Worm (Caenorhabditis elegans) whole organism, L1 larva: ENCODE measurements around the gene Y38A10A.11.
A peak's percentile ranks its signal among the peaks of the same experiment; 100 is the strongest.

ENCODE experiments used
- C04F5.9 ChIP-seq: sonication (generic microtip); optimal IDR thresholded peaks from 2 replicates; lab custom pipeline; 2016; ENCODE audit warnings: missing genetic modification characterization, missing compliant biosample characterization
- C34B4.2 ChIP-seq: sonication (generic microtip); optimal IDR thresholded peaks from 2 replicates; lab custom pipeline; 2017; ENCODE audit warnings: mild to moderate bottlenecking, missing genetic modification characterization, missing compliant biosample characterization
- F16B12.6 ChIP-seq: fragments of 150-350 bp; optimal IDR thresholded peaks from 2 replicates; lab custom pipeline; 2014; ENCODE audit warnings: missing biosample characterization, missing genetic modification characterization
- aha-1 ChIP-seq: fragments of 150-350 bp; optimal IDR thresholded peaks from 2 replicates; lab custom pipeline; 2014; ENCODE audit warnings: missing biosample characterization, missing genetic modification characterization
- alr-1 ChIP-seq: fragments of 200-800 bp; sonication (Bioruptor generic); optimal IDR thresholded peaks from 2 replicates; lab custom pipeline; 2018; ENCODE audit warnings: borderline replicate concordance, mild to moderate bottlenecking, missing genetic modification characterization, missing compliant biosample characterization
- aly-2 ChIP-seq: fragments of 150-350 bp; optimal IDR thresholded peaks from 2 replicates; lab custom pipeline; 2014; ENCODE audit warnings: missing biosample characterization, missing genetic modification characterization
- ceh-63 ChIP-seq: fragments of 200-800 bp; sonication (Bioruptor generic); optimal IDR thresholded peaks from 2 replicates; lab custom pipeline; 2018; ENCODE audit warnings: mild to moderate bottlenecking, missing genetic modification characterization, missing compliant biosample characterization
- ceh-82 ChIP-seq, 3 experiments: fragments of 150-350 bp in 1 of 3; sonication (generic microtip) in 2 of 3; optimal IDR thresholded peaks; 2 replicates each; lab custom pipeline; 2014 to 2017; ENCODE audit warnings: missing biosample characterization in 3 of 3, missing genetic modification characterization in 3 of 3
- ceh-90 ChIP-seq: sonication (generic microtip); optimal IDR thresholded peaks from 2 replicates; lab custom pipeline; 2016; ENCODE audit warnings: missing genetic modification characterization, missing compliant biosample characterization
- dpl-1 ChIP-seq, 3 experiments: fragments of 150-350 bp in 2 of 3; sonication (generic microtip) in 1 of 3; optimal IDR thresholded peaks; 2 replicates each; lab custom pipeline; 2014 to 2017; ENCODE audit warnings: missing biosample characterization in 3 of 3, missing genetic modification characterization in 3 of 3, missing genetic modification reagents in 3 of 3
- dsc-1 ChIP-seq: sonication (generic microtip); optimal IDR thresholded peaks from 2 replicates; lab custom pipeline; 2016; ENCODE audit warnings: mild to moderate bottlenecking, missing genetic modification characterization, missing compliant biosample characterization
- efl-1 ChIP-seq, 4 experiments: fragments of 150-350 bp; optimal IDR thresholded peaks in 3 of 4; peaks in 1 of 4; 1 replicate in 1 of 4; 2 replicates in 3 of 4; lab custom pipeline; 2014; ENCODE audit warnings: missing biosample characterization in 2 of 4, missing genetic modification characterization in 2 of 4, missing genetic modification reagents in 2 of 4
- efl-3 ChIP-seq: fragments of 200-800 bp; sonication (Bioruptor generic); optimal IDR thresholded peaks from 2 replicates; lab custom pipeline; 2018; ENCODE audit warnings: mild to moderate bottlenecking, missing genetic modification characterization, missing compliant biosample characterization
- egl-27 ChIP-seq, 2 experiments: fragments of 150-350 bp in 1 of 2; sonication (generic microtip); optimal IDR thresholded peaks; 3 replicates each; lab custom pipeline; 2017 to 2018; ENCODE audit warnings: missing biosample characterization in 2 of 2, missing genetic modification characterization in 2 of 2, missing genetic modification reagents in 2 of 2
- elt-2 ChIP-seq: sonication (generic microtip); optimal IDR thresholded peaks from 2 replicates; lab custom pipeline; 2016; ENCODE audit warnings: missing genetic modification characterization, mild to moderate bottlenecking, inconsistent platforms, missing compliant biosample characterization, missing genetic modification reagents
- elt-3 ChIP-seq, 6 experiments: fragments of 150-350 bp in 1 of 6; sonication (generic microtip); optimal IDR thresholded peaks; 2 replicates each; lab custom pipeline; 2017 to 2018; ENCODE audit warnings: missing biosample characterization in 6 of 6, missing genetic modification characterization in 6 of 6, inconsistent platforms in 1 of 6
- ets-5 ChIP-seq: fragments of 200-800 bp; sonication (Bioruptor generic); IDR thresholded peaks from 2 replicates; pipeline ENCODE4 v1.3.6; 2022; ENCODE audit warnings: missing genetic modification characterization, missing compliant biosample characterization
- fkh-10 ChIP-seq: sonication (generic microtip); optimal IDR thresholded peaks from 2 replicates; lab custom pipeline; 2017; ENCODE audit warnings: missing biosample characterization, missing genetic modification reagents, missing genetic modification characterization
- fkh-8 ChIP-seq: sonication (generic microtip); optimal IDR thresholded peaks from 2 replicates; lab custom pipeline; 2016; ENCODE audit warnings: mild to moderate bottlenecking, missing genetic modification characterization, missing compliant biosample characterization
- grh-1 ChIP-seq: fragments of 200-800 bp; sonication (Bioruptor generic); IDR thresholded peaks from 2 replicates; pipeline ENCODE4 v1.3.6; 2022; ENCODE audit warnings: missing genetic modification reagents, missing genetic modification characterization, missing compliant biosample characterization
- hpl-2 ChIP-seq: fragments of 150-350 bp; optimal IDR thresholded peaks from 2 replicates; lab custom pipeline; 2014; ENCODE audit warnings: missing biosample characterization, missing genetic modification reagents, missing genetic modification characterization
- lin-14 ChIP-seq: fragments of 200-800 bp; sonication (Bioruptor generic); optimal IDR thresholded peaks from 2 replicates; lab custom pipeline; 2018; ENCODE audit warnings: mild to moderate bottlenecking, missing genetic modification characterization, moderate library complexity, missing compliant biosample characterization
- lin-35 ChIP-seq, 2 experiments: fragments of 150-350 bp; optimal IDR thresholded peaks; 2 replicates each; lab custom pipeline; 2014; ENCODE audit warnings: missing biosample characterization in 2 of 2, missing genetic modification characterization in 2 of 2, missing genetic modification reagents in 2 of 2
- mep-1 ChIP-seq: fragments of 150-350 bp; optimal IDR thresholded peaks from 2 replicates; lab custom pipeline; 2014; ENCODE audit warnings: missing biosample characterization, missing genetic modification characterization
- nhr-12 ChIP-seq: sonication (generic microtip); optimal IDR thresholded peaks from 2 replicates; lab custom pipeline; 2017; ENCODE audit warnings: missing biosample characterization, missing genetic modification characterization
- nhr-19 ChIP-seq: fragments of 200-800 bp; sonication (Bioruptor generic); conservative IDR thresholded peaks from 2 replicates; pipeline ENCODE4 v1.3.6; 2022; ENCODE audit warnings: missing genetic modification characterization, missing compliant biosample characterization
- nhr-47 ChIP-seq: sonication (generic microtip); optimal IDR thresholded peaks from 2 replicates; lab custom pipeline; 2016; ENCODE audit warnings: mild to moderate bottlenecking, missing genetic modification characterization, moderate library complexity, missing compliant biosample characterization
- nhr-76 ChIP-seq: sonication (generic microtip); optimal IDR thresholded peaks from 2 replicates; lab custom pipeline; 2017; ENCODE audit warnings: missing biosample characterization, missing genetic modification characterization
- nhr-90 ChIP-seq: sonication (generic microtip); optimal IDR thresholded peaks from 2 replicates; lab custom pipeline; 2016; ENCODE audit warnings: mild to moderate bottlenecking, missing genetic modification characterization, missing compliant biosample characterization; ENCODE audit not compliant: poor library complexity
- pqm-1 ChIP-seq: sonication (generic microtip); optimal IDR thresholded peaks from 3 replicates; lab custom pipeline; 2017; ENCODE audit warnings: missing biosample characterization, missing genetic modification characterization
- rnt-1 ChIP-seq: sonication (generic microtip); optimal IDR thresholded peaks from 2 replicates; lab custom pipeline; 2016; ENCODE audit warnings: mild to moderate bottlenecking, missing genetic modification characterization, moderate library complexity, missing compliant biosample characterization
- skn-1 ChIP-seq: fragments of 150-350 bp; optimal IDR thresholded peaks from 2 replicates; lab custom pipeline; 2014; ENCODE audit warnings: missing biosample characterization, missing genetic modification characterization
- snpc-4 ChIP-seq: fragments of 150-350 bp; optimal IDR thresholded peaks from 2 replicates; lab custom pipeline; 2014; ENCODE audit warnings: missing biosample characterization, missing genetic modification characterization
- snu-23 ChIP-seq: sonication (generic microtip); optimal IDR thresholded peaks from 2 replicates; lab custom pipeline; 2016; ENCODE audit warnings: missing genetic modification characterization, missing compliant biosample characterization
- sox-4 ChIP-seq: sonication (generic microtip); optimal IDR thresholded peaks from 2 replicates; lab custom pipeline; 2016; ENCODE audit warnings: missing genetic modification characterization, missing compliant biosample characterization
- sptf-1 ChIP-seq: fragments of 150-350 bp; optimal IDR thresholded peaks from 2 replicates; lab custom pipeline; 2014; ENCODE audit warnings: missing biosample characterization, missing genetic modification characterization
- sup-37 ChIP-seq: fragments of 200-800 bp; sonication (Bioruptor generic); optimal IDR thresholded peaks from 2 replicates; lab custom pipeline; 2018; ENCODE audit warnings: mild to moderate bottlenecking, missing genetic modification characterization, missing compliant biosample characterization
- swsn-7 ChIP-seq: sonication (generic microtip); optimal IDR thresholded peaks from 2 replicates; lab custom pipeline; 2016; ENCODE audit warnings: missing genetic modification characterization, missing compliant biosample characterization
- tbx-2 ChIP-seq: sonication (generic microtip); optimal IDR thresholded peaks from 2 replicates; lab custom pipeline; 2016; ENCODE audit warnings: missing genetic modification characterization, missing compliant biosample characterization
- unc-130 ChIP-seq: fragments of 150-350 bp; optimal IDR thresholded peaks from 2 replicates; lab custom pipeline; 2017; ENCODE audit warnings: missing biosample characterization, missing genetic modification characterization, inconsistent platforms
- unc-62 ChIP-seq: fragments of 150-350 bp; optimal IDR thresholded peaks from 2 replicates; lab custom pipeline; 2014; ENCODE audit warnings: missing biosample characterization, missing genetic modification reagents, missing genetic modification characterization
- unc-86 ChIP-seq: sonication (generic microtip); optimal IDR thresholded peaks from 2 replicates; lab custom pipeline; 2016; ENCODE audit warnings: missing genetic modification characterization, missing compliant biosample characterization
- unc-98 ChIP-seq: fragments of 200-800 bp; sonication (Bioruptor generic); IDR thresholded peaks from 2 replicates; pipeline ENCODE4 v1.3.6; 2022; ENCODE audit warnings: missing genetic modification characterization, missing compliant biosample characterization
- vab-15 ChIP-seq: sonication (generic microtip); optimal IDR thresholded peaks from 2 replicates; lab custom pipeline; 2017; ENCODE audit warnings: missing genotype, mild to moderate bottlenecking, missing genetic modification characterization, missing compliant biosample characterization
- zag-1 ChIP-seq: fragments of 150-350 bp; optimal IDR thresholded peaks from 2 replicates; lab custom pipeline; 2014; ENCODE audit warnings: missing biosample characterization, missing genetic modification characterization
- ztf-11 ChIP-seq, 2 experiments: sonication (generic microtip); optimal IDR thresholded peaks; 2 replicates each; lab custom pipeline; 2016 to 2017; ENCODE audit warnings: missing genetic modification characterization in 2 of 2, missing biosample characterization in 1 of 2, missing compliant biosample characterization in 1 of 2
- ztf-4 ChIP-seq: fragments of 150-350 bp; optimal IDR thresholded peaks from 2 replicates; lab custom pipeline; 2014; ENCODE audit warnings: missing biosample characterization, missing genetic modification characterization

Gene Y38A10A.11

ce11 chrV:6107474-6107873 is 4.1 kb upstream of the Y38A10A.11 start, which contains the start of gene cwf-19L1 (continued):
- TF ChIP-seq F16B12.6 (tag; lab: Kevin White, UChicago), result peak; percentile 43
- TF ChIP-seq nhr-12 (tag; lab: Kevin White, UChicago), result no peak
- TF ChIP-seq C04F5.9 (tag; lab: Kevin White, UChicago), result peak; percentile 40
- peak; percentile 88 for TF ChIP-seq ceh-90 (tag; lab: Kevin White, UChicago)
- TF ChIP-seq ztf-4, result peak; percentile 26
- no peak for TF ChIP-seq sptf-1 (tag; lab: Kevin White, UChicago)
- TF ChIP-seq ets-5, result no peak
- peak; percentile 53 for TF ChIP-seq mep-1 (tag; lab: Kevin White, UChicago)
- no peak for TF ChIP-seq aha-1
- peak; percentile 52 for TF ChIP-seq skn-1 (tag; lab: Kevin White, UChicago)
- TF ChIP-seq nhr-76 (tag; lab: Kevin White, UChicago), result no peak
- peak; percentile 68 for TF ChIP-seq swsn-7 (tag; lab: Kevin White, UChicago)
- TF ChIP-seq rnt-1 (tag; lab: Kevin White, UChicago), result peak; percentile 96
- TF ChIP-seq hpl-2 (GFP tag; lab: Kevin White, UChicago), result no peak
- TF ChIP-seq zag-1 (tag; lab: Kevin White, UChicago), result no peak
- peak in 1 of 2 experiments; percentile 79 for TF ChIP-seq ztf-11 (tag; optimal IDR thresholded peaks at IDR 0.05; lab: Kevin White, UChicago)
- no peak for TF ChIP-seq aly-2 (tag; lab: Kevin White, UChicago)
- peak in 2 of 6 experiments; percentile 1 to 29 for TF ChIP-seq elt-3 (tag; optimal IDR thresholded peaks at IDR 0.05; lab: Kevin White, UChicago)
- no peak for TF ChIP-seq unc-62 (GFP tag; lab: Kevin White, UChicago)
- TF ChIP-seq efl-1 (optimal IDR thresholded peaks at IDR 0.05; lab: Kevin White, UChicago), result peak; percentile 92 to 95
- TF ChIP-seq efl-1 (GFP tag; optimal IDR thresholded peaks at IDR 0.05 in 1 of 2; lab: Kevin White, UChicago), result peak; percentile 94 to 99
- no peak for TF ChIP-seq vab-15 (tag; lab: Kevin White, UChicago)
- peak; percentile 76 for TF ChIP-seq unc-130
- no peak for TF ChIP-seq ceh-63 (GFP tag; lab: Kevin White, UChicago)
- peak; percentile 6; the same call in 1 of the 2 replicates for TF ChIP-seq unc-98 (GFP tag; lab: Robert Waterston, UW)
- peak; percentile 81 for TF ChIP-seq lin-14 (GFP tag; lab: Kevin White, UChicago)
- TF ChIP-seq snu-23 (GFP tag; lab: Kevin White, UChicago), result peak; percentile 75
- TF ChIP-seq sox-4 (tag; lab: Kevin White, UChicago), result peak; percentile 65
- no peak for TF ChIP-seq pqm-1
- TF ChIP-seq dsc-1 (tag; lab: Kevin White, UChicago), result peak; percentile 80
- TF ChIP-seq fkh-10, result no peak
- peak; percentile 79 for TF ChIP-seq nhr-90 (tag; lab: Kevin White, UChicago)
- peak; percentile 40 for TF ChIP-seq unc-86 (tag; lab: Kevin White, UChicago)
- peak; percentile 48 for TF ChIP-seq fkh-8
- TF ChIP-seq ceh-82 (tag; optimal IDR thresholded peaks at IDR 0.05; lab: Kevin White, UChicago), result peak; percentile 18 to 65 (median 60)
- TF ChIP-seq egl-27 (tag; optimal IDR thresholded peaks at IDR 0.05; lab: Kevin White, UChicago), result no peak
- TF ChIP-seq nhr-47 (tag; lab: Kevin White, UChicago), result peak; percentile 82
- peak; percentile 79 for TF ChIP-seq tbx-2 (tag; lab: Kevin White, UChicago)
- peak; percentile 66 for TF ChIP-seq nhr-19
- peak; percentile 45; the same call in 1 of the 2 replicates for TF ChIP-seq grh-1 (GFP tag; lab: Robert Waterston, UW)
- peak; percentile 89 to 94 (median 93) for TF ChIP-seq dpl-1 (GFP tag; optimal IDR thresholded peaks at IDR 0.05; lab: Kevin White, UChicago)
- peak; percentile 95 to 96 for TF ChIP-seq lin-35 (GFP tag; optimal IDR thresholded peaks at IDR 0.05; lab: Kevin White, UChicago)
- no peak for TF ChIP-seq C34B4.2 (tag; lab: Kevin White, UChicago)
- no peak for TF ChIP-seq sup-37 (GFP tag; lab: Kevin White, UChicago)
- TF ChIP-seq snpc-4 (tag; lab: Kevin White, UChicago), result peak; percentile 24
- no peak for TF ChIP-seq efl-3 (GFP tag; lab: Kevin White, UChicago)
- no peak for TF ChIP-seq alr-1
- peak; percentile 24 for TF ChIP-seq elt-2 (tag; lab: Kevin White, UChicago)
